Worm (Caenorhabditis elegans): ENCODE measurements around the gene nlp-6.
A peak's percentile ranks its signal among the peaks of the same experiment; 100 is the strongest.
"Not testable (repeated sequence)": the region's sequence is repeated elsewhere in the genome, so short reads cannot be mapped to it uniquely, and the experiment has no call there.

Gene nlp-6

ce11 chrX:17631703-17632102 is 30.5 kb upstream of the nlp-6 start:
- TF ChIP-seq tab-1 (GFP tag; IDR thresholded peaks at IDR 0.05) (no peak), flt-1 (GFP tag; IDR thresholded peaks at IDR 0.05) (no peak), ref-1 (GFP tag; conservative IDR thresholded peaks at IDR 0.05) (no peak), ztf-29 (GFP tag; IDR thresholded peaks at IDR 0.05) (no peak), T22C8.4 (GFP tag; IDR thresholded peaks at IDR 0.05) (no peak)

ce11 chrX:17633166-17633565 is 29.1 kb upstream of the nlp-6 start:
- TF ChIP-seq T22C8.4 (GFP tag; IDR thresholded peaks at IDR 0.05) (no peak), flt-1 (GFP tag; IDR thresholded peaks at IDR 0.05) (no peak), med-1 (GFP tag; optimal IDR thresholded peaks at IDR 0.05; ENCODE audit: insufficient read depth) (no peak), tab-1 (GFP tag; IDR thresholded peaks at IDR 0.05) (0 out of 2 replicates have a peak, but pooled peaks have one; percentile 49), ztf-29 (GFP tag; IDR thresholded peaks at IDR 0.05) (0 out of 2 replicates have a peak, but pooled peaks have one; percentile 12), ztf-23 (GFP tag; IDR thresholded peaks at IDR 0.05) (no peak)

ce11 chrX:17634245-17634644 is 28.0 kb upstream of the nlp-6 start:
- TF ChIP-seq med-1 (GFP tag; optimal IDR thresholded peaks at IDR 0.05; ENCODE audit: insufficient read depth): no peak

- TF ChIP-seq ztf-29 (GFP tag; IDR thresholded peaks at IDR 0.05): no peak
- no peak for TF ChIP-seq ref-1 (GFP tag; conservative IDR thresholded peaks at IDR 0.05)
- TF ChIP-seq T22C8.4 (GFP tag; IDR thresholded peaks at IDR 0.05): no peak
- no peak for TF ChIP-seq cog-1 (tag; optimal IDR thresholded peaks at IDR 0.05)
- no peak for TF ChIP-seq ztf-23 (GFP tag; IDR thresholded peaks at IDR 0.05)
- no peak for TF ChIP-seq tab-1 (GFP tag; IDR thresholded peaks at IDR 0.05)
Observed at ce11 chrX:17636326-17636735, 25.9 kb upstream of the nlp-6 start.

- TF ChIP-seq med-1 (GFP tag; optimal IDR thresholded peaks at IDR 0.05; ENCODE audit: insufficient read depth): no peak
- no peak for TF ChIP-seq ztf-23 (GFP tag; IDR thresholded peaks at IDR 0.05)
- TF ChIP-seq ref-1 (GFP tag; conservative IDR thresholded peaks at IDR 0.05): no peak
- TF ChIP-seq T22C8.4 (GFP tag; IDR thresholded peaks at IDR 0.05): no peak
- no peak for TF ChIP-seq ztf-29 (GFP tag; IDR thresholded peaks at IDR 0.05)
Observed at ce11 chrX:17637528-17637927, 24.7 kb upstream of the nlp-6 start.

ce11 chrX:17638460-17638859 is 23.8 kb upstream of the nlp-6 start:
- TF ChIP-seq cog-1 (tag; optimal IDR thresholded peaks at IDR 0.05) (no peak), klf-2 (GFP tag; conservative IDR thresholded peaks at IDR 0.05) (no peak), tab-1 (GFP tag; IDR thresholded peaks at IDR 0.05) (no peak), flt-1 (GFP tag; IDR thresholded peaks at IDR 0.05) (no peak), ztf-29 (GFP tag; IDR thresholded peaks at IDR 0.05) (no peak), T22C8.4 (GFP tag; IDR thresholded peaks at IDR 0.05) (no peak), ztf-23 (GFP tag; IDR thresholded peaks at IDR 0.05) (no peak), med-1 (GFP tag; optimal IDR thresholded peaks at IDR 0.05; ENCODE audit: insufficient read depth) (no peak), ref-1 (GFP tag; conservative IDR thresholded peaks at IDR 0.05) (no peak)

ce11 chrX:17638970-17639369 is 23.3 kb upstream of the nlp-6 start:
- TF ChIP-seq klf-2 (GFP tag; conservative IDR thresholded peaks at IDR 0.05) (no peak), T22C8.4 (GFP tag; IDR thresholded peaks at IDR 0.05) (no peak), tab-1 (GFP tag; IDR thresholded peaks at IDR 0.05) (no peak), ztf-29 (GFP tag; IDR thresholded peaks at IDR 0.05) (no peak), ztf-23 (GFP tag; IDR thresholded peaks at IDR 0.05) (no peak), ref-1 (GFP tag; conservative IDR thresholded peaks at IDR 0.05) (no peak), med-1 (GFP tag; optimal IDR thresholded peaks at IDR 0.05; ENCODE audit: insufficient read depth) (no peak), flt-1 (GFP tag; IDR thresholded peaks at IDR 0.05) (no peak), cog-1 (tag; optimal IDR thresholded peaks at IDR 0.05) (no peak)

ce11 chrX:17640790-17641189 is 21.5 kb upstream of the nlp-6 start, which contains the start of gene H18N23.2:
TSS of gene H18N23.2 (minus strand) at chrX:17640871.
- TF ChIP-seq ref-1 (GFP tag; conservative IDR thresholded peaks at IDR 0.05) (no peak), cog-1 (tag; optimal IDR thresholded peaks at IDR 0.05) (no peak)

- no peak for TF ChIP-seq ztf-29 (GFP tag; IDR thresholded peaks at IDR 0.05)
- TF ChIP-seq cog-1 (tag; optimal IDR thresholded peaks at IDR 0.05): no peak
- no peak for TF ChIP-seq ztf-23 (GFP tag; IDR thresholded peaks at IDR 0.05)
- TF ChIP-seq T22C8.4 (GFP tag; IDR thresholded peaks at IDR 0.05): no peak
- TF ChIP-seq tab-1 (GFP tag; IDR thresholded peaks at IDR 0.05): no peak
- TF ChIP-seq med-1 (GFP tag; optimal IDR thresholded peaks at IDR 0.05; ENCODE audit: insufficient read depth): no peak
- TF ChIP-seq ref-1 (GFP tag; conservative IDR thresholded peaks at IDR 0.05): no peak
- TF ChIP-seq klf-2 (GFP tag; conservative IDR thresholded peaks at IDR 0.05): no peak
Observed at ce11 chrX:17642832-17643231, 19.4 kb upstream of the nlp-6 start.

- no peak for TF ChIP-seq flt-1 (GFP tag; IDR thresholded peaks at IDR 0.05)
- TF ChIP-seq ref-1 (GFP tag; conservative IDR thresholded peaks at IDR 0.05): no peak
- TF ChIP-seq cog-1 (tag; optimal IDR thresholded peaks at IDR 0.05): no peak
- TF ChIP-seq klf-2 (GFP tag; conservative IDR thresholded peaks at IDR 0.05): no peak
- no peak for TF ChIP-seq med-1 (GFP tag; optimal IDR thresholded peaks at IDR 0.05; ENCODE audit: insufficient read depth)
Observed at ce11 chrX:17643812-17644211, 18.4 kb upstream of the nlp-6 start.

ce11 chrX:17649380-17649779 is 12.9 kb upstream of the nlp-6 start, which contains the start of gene tmem-218:
TSS of gene tmem-218 (plus strand) at chrX:17649680.
- not testable (repeated sequence) for TF ChIP-seq T22C8.4 (GFP tag; IDR thresholded peaks at IDR 0.05); med-1 (GFP tag; optimal IDR thresholded peaks at IDR 0.05; ENCODE audit: insufficient read depth); klf-2 (GFP tag; conservative IDR thresholded peaks at IDR 0.05)

All from whole organism, midembryonic.